Fruit fly (Drosophila melanogaster) whole organism, embryonic: ENCODE data around the gene Dtg.

ENCODE experiments used
- Antp ChIP-seq: fragments of 200-800 bp; sonication (Bioruptor generic); optimal IDR thresholded peaks from 3 replicates; lab custom pipeline; 2016; ENCODE audit warnings: missing biosample characterization, missing genetic modification characterization
- C15 ChIP-seq: fragments of 200-800 bp; sonication (Bioruptor generic); IDR thresholded peaks from 3 replicates; pipeline ENCODE4 v1.3.6; 2022; ENCODE audit warnings: missing biosample characterization, missing genetic modification characterization
- CG18011 ChIP-seq: fragments of 200-800 bp; sonication (Bioruptor generic); optimal IDR thresholded peaks from 2 replicates; lab custom pipeline; 2017; ENCODE audit warnings: missing biosample characterization, missing genetic modification characterization, mild to moderate bottlenecking, moderate library complexity, missing genotype
- CG2199 ChIP-seq: fragments of 200-800 bp; sonication (Bioruptor generic); IDR thresholded peaks from 3 replicates; pipeline ENCODE4 v1.3.6; 2022; ENCODE audit warnings: missing biosample characterization, missing genetic modification characterization
- CG32767 ChIP-seq: fragments of 200-800 bp; sonication (Bioruptor generic); IDR thresholded peaks from 2 replicates; pipeline ENCODE4 v1.3.6; 2022; ENCODE audit warnings: missing biosample characterization, missing genetic modification characterization
- CG7556 ChIP-seq: fragments of 200-800 bp; sonication (Bioruptor generic); optimal IDR thresholded peaks from 2 replicates; lab custom pipeline; 2017; ENCODE audit warnings: missing biosample characterization, mild to moderate bottlenecking, missing genetic modification characterization
- CG7786 ChIP-seq: fragments of 200-800 bp; sonication (Bioruptor generic); optimal IDR thresholded peaks from 2 replicates; lab custom pipeline; 2016; ENCODE audit warnings: missing biosample characterization, missing genetic modification characterization
- CG7928 ChIP-seq: fragments of 200-800 bp; sonication (Bioruptor generic); optimal IDR thresholded peaks from 2 replicates; lab custom pipeline; 2017; ENCODE audit warnings: missing biosample characterization, mild to moderate bottlenecking, missing genetic modification characterization
- CG8944 ChIP-seq: fragments of 200-800 bp; sonication (Bioruptor generic); optimal IDR thresholded peaks from 3 replicates; lab custom pipeline; 2016; ENCODE audit warnings: missing biosample characterization, missing genetic modification characterization
- D19B ChIP-seq: fragments of 200-800 bp; sonication (Bioruptor generic); optimal IDR thresholded peaks from 2 replicates; lab custom pipeline; 2017; ENCODE audit warnings: missing biosample characterization, mild to moderate bottlenecking, missing genetic modification characterization
- Elba2 ChIP-seq: fragments of 200-800 bp; sonication (Bioruptor generic); optimal IDR thresholded peaks from 3 replicates; lab custom pipeline; 2016; ENCODE audit warnings: missing biosample characterization, missing genetic modification characterization
- GATAe ChIP-seq: fragments of 200-800 bp; sonication (Bioruptor generic); conservative IDR thresholded peaks from 2 replicates; pipeline ENCODE4 v1.3.6; 2022; ENCODE audit warnings: missing biosample characterization, missing genetic modification characterization
- HLHmδ ChIP-seq: fragments of 200-800 bp; sonication (Bioruptor generic); optimal IDR thresholded peaks from 2 replicates; lab custom pipeline; 2018; ENCODE audit warnings: missing biosample characterization, mild to moderate bottlenecking, missing genetic modification characterization, moderate library complexity
- Hr78 ChIP-seq, 2 experiments: fragments of 200-800 bp in 1 of 2; fragments of >200 bp in 1 of 2; sonication (Bioruptor generic) in 1 of 2; optimal IDR thresholded peaks; 2 replicates each; lab custom pipeline; 2017 to 2019; ENCODE audit warnings: missing biosample characterization in 2 of 2, missing genetic modification characterization in 2 of 2, mild to moderate bottlenecking in 1 of 2, moderate library complexity in 1 of 2
- Kr ChIP-seq: fragments of 200-800 bp; sonication (Bioruptor generic); optimal IDR thresholded peaks from 2 replicates; lab custom pipeline; 2017; ENCODE audit warnings: missing biosample characterization, mild to moderate bottlenecking, missing genetic modification characterization
- Xbp1 ChIP-seq: fragments of 200-800 bp; sonication (Bioruptor generic); optimal IDR thresholded peaks from 3 replicates; lab custom pipeline; 2016; ENCODE audit warnings: missing biosample characterization, mild to moderate bottlenecking, missing genetic modification characterization
- chinmo ChIP-seq: fragments of 200-800 bp; sonication (Bioruptor generic); IDR thresholded peaks from 4 replicates; pipeline ENCODE4 v1.3.6; 2022; ENCODE audit warnings: missing biosample characterization, missing genetic modification characterization; ENCODE audit not compliant: partially characterized antibody
- corto ChIP-seq: fragments of 200-800 bp; sonication (Bioruptor generic); optimal IDR thresholded peaks from 2 replicates; lab custom pipeline; 2016; ENCODE audit warnings: missing biosample characterization, mild to moderate bottlenecking, missing genetic modification characterization, moderate library complexity
- grn ChIP-seq: fragments of 200-800 bp; sonication (Bioruptor generic); optimal IDR thresholded peaks from 3 replicates; lab custom pipeline; 2017; ENCODE audit warnings: missing biosample characterization, missing genetic modification characterization
- hth ChIP-seq: fragments of >200 bp; optimal IDR thresholded peaks from 2 replicates; lab custom pipeline; 2017; ENCODE audit warnings: inconsistent platforms
- kni ChIP-seq: fragments of 200-800 bp; sonication (Bioruptor generic); optimal IDR thresholded peaks from 3 replicates; lab custom pipeline; 2017; ENCODE audit warnings: mild to moderate bottlenecking, missing biosample characterization, missing genetic modification reagents, missing genetic modification characterization
- lilli ChIP-seq: fragments of 200-800 bp; sonication (Bioruptor generic); optimal IDR thresholded peaks from 3 replicates; lab custom pipeline; 2016; ENCODE audit warnings: missing biosample characterization, missing genetic modification characterization
- sd ChIP-seq: fragments of 200-800 bp; sonication (Bioruptor generic); optimal IDR thresholded peaks from 3 replicates; lab custom pipeline; 2018; ENCODE audit warnings: missing biosample characterization, mild to moderate bottlenecking, missing genetic modification characterization, moderate library complexity

Dtg gene

DNA sequence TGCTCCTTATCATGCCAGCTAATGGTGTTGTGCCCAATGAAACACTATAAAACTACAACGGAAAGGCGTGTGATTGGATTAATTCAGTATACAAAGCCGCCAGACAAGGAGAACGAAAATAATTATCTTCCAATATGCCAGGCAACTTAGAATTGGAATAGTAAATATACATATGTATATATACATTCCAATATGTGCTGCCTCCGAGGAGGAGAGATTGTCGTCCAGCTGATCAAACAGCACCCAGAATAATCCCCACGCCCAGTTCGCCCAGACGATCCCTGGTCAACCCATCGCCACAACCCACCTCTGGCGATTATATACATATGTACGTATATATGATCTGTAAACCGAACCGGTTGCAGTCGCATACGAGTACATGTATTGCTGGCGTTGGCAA is 53.4 kb downstream of the Dtg start (continued):
- no peak for TF ChIP-seq CG7928 (GFP tag; lab: Kevin White, UChicago)
- peak; percentile 16 for TF ChIP-seq kni
- TF ChIP-seq CG18011 (GFP tag; lab: Kevin White, UChicago), result no peak
- no peak for TF ChIP-seq C15
- no peak for TF ChIP-seq D19B
- TF ChIP-seq Antp (GFP tag; lab: Kevin White, UChicago), result no peak
- no peak for TF ChIP-seq hth (lab: Kevin White, UChicago)
- TF ChIP-seq GATAe (GFP tag; lab: Robert Waterston, UW), result no peak
- TF ChIP-seq lilli (GFP tag; lab: Kevin White, UChicago), result no peak
- TF ChIP-seq CG8944 (GFP tag; lab: Kevin White, UChicago), result no peak
- TF ChIP-seq Kr (GFP tag; lab: Kevin White, UChicago), result peak; percentile 15
- TF ChIP-seq CG7786 (GFP tag; lab: Kevin White, UChicago), result no peak
- TF ChIP-seq Elba2 (GFP tag; lab: Kevin White, UChicago), result no peak

DNA sequence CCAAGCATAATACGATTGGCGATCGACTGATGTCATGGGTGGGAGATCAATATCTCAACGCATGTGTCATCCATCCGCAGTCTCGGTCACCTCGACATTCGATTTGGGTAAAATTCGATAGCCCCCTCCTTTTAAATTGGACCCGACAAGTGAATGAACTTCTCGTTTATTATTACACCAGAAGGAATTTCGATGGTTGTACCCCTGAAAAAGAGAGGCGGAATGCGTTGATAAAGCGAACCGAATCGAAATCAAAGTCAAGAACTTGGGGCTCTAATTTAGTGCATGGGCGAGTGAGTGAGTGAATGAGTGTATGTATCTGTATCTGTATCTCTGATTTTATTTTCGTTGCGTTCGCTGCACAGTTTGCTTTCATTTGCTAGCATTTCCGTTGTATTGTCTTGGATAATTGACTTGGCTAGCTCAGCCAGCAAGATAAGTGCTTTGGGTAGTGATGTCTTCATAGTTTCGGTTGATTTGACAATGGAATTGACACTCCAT is 54.2 kb downstream of the Dtg start:
- 0 out of 4 replicates have a peak, but pooled peaks have one; percentile 43 for TF ChIP-seq chinmo
- TF ChIP-seq corto (GFP tag; lab: Kevin White, UChicago), result no peak
- no peak for TF ChIP-seq HLHmδ (GFP tag; lab: Kevin White, UChicago)
- peak; percentile 94 for TF ChIP-seq sd (tag; lab: Kevin White, UChicago)
- TF ChIP-seq Hr78 (GFP tag; optimal IDR thresholded peaks at IDR 0.05; lab: Kevin White, UChicago), result peak in 1 of 2 experiments; percentile 35
- no peak for TF ChIP-seq CG7556 (GFP tag; lab: Kevin White, UChicago)
- no peak for TF ChIP-seq kni
- TF ChIP-seq Xbp1 (GFP tag; lab: Kevin White, UChicago), result no peak
- peak; percentile 82 for TF ChIP-seq CG2199 (GFP tag; lab: Robert Waterston, UW)
- peak; percentile 42 for TF ChIP-seq grn
- TF ChIP-seq CG32767, result peak; percentile 55; the same call in 1 of the 2 replicates
